Fruit fly (Drosophila melanogaster): ENCODE data around the gene CkIalpha.

CkIalpha gene

DNA sequence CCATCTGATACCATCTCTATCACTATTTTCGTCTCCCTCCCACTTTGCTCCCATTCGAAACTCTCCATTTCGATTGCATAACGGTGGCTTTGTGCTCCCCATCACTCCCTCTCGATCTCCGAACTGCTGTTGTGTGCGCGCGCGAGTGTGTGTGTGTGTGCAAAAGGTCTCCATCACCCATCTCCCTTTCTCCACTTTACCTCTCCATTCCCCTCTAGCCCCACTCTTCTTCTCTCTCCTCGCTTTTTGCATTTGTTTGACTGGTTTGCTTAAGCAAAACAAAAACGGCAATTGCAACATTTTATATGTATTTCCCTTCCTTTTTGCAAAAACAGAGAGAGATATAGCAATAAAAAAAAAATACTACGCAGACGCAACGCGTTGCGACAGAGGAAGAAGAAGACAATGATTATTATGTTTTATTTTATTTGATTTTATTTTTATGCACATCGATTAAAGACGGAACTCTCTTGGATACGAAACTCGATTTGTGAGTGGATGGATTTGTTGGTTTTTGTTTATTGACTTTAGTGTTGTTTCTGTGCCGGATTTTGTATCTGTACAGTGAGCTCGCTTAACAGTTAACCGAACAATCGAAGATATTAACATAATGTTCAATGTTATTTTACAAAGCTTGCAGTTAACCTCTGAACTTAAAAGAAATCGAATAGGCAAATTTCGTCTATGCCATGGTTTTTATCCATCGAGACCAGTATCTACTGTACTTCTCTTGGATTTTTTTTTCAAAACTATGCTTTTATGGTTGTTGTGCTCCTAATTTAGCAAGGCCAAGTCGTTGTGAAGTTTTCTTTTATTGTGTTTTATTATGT is 16.4 kb downstream of the CkIalpha start (continued):
- TF ChIP-seq CG1792 (GFP tag; optimal IDR thresholded peaks at IDR 0.05) (peak; percentile 36), CG11398 (GFP tag; optimal IDR thresholded peaks at IDR 0.05) (peak; percentile 53), CG12104 (GFP tag; optimal IDR thresholded peaks at IDR 0.05) (no peak), unc-4 (GFP tag; IDR thresholded peaks at IDR 0.05; ENCODE audit: partially characterized antibody) (no peak), NfI (GFP tag; optimal IDR thresholded peaks at IDR 0.05) (peak; percentile 73), Dp (GFP tag; optimal IDR thresholded peaks at IDR 0.05) (no peak), CG4360 (GFP tag; IDR thresholded peaks at IDR 0.05) (no peak), eyg (GFP tag; optimal IDR thresholded peaks at IDR 0.05) (peak; percentile 48), Usf (GFP tag; optimal IDR thresholded peaks at IDR 0.05) (peak; percentile 3), kah (GFP tag; optimal IDR thresholded peaks at IDR 0.05) (no peak), CG9797 (GFP tag; optimal IDR thresholded peaks at IDR 0.05) (no peak), CG3995 (GFP tag; optimal IDR thresholded peaks at IDR 0.05) (peak; percentile 45), CG32767 (GFP tag; IDR thresholded peaks at IDR 0.05) (no peak), CG14710 (tag; optimal IDR thresholded peaks at IDR 0.05) (peak; percentile 16), br (optimal IDR thresholded peaks at IDR 0.05) (no peak), ssp (GFP tag; IDR thresholded peaks at IDR 0.05) (no peak), HLH3B (GFP tag; IDR thresholded peaks at IDR 0.05) (peak; percentile 67), B-H1 (GFP tag; IDR thresholded peaks at IDR 0.05) (no peak; the same call in 2 of the 3 replicates), CG4617 (GFP tag; optimal IDR thresholded peaks at IDR 0.05; ENCODE audit: borderline replicate concordance) (no peak), dimm (GFP tag; IDR thresholded peaks at IDR 0.05) (no peak), Gsc (GFP tag; IDR thresholded peaks at IDR 0.05) (no peak), corto (GFP tag; optimal IDR thresholded peaks at IDR 0.05) (no peak), salm (tag; optimal IDR thresholded peaks at IDR 0.05) (peak; percentile 3), CG9437 (GFP tag; optimal IDR thresholded peaks at IDR 0.05) (peak; percentile 36), Meics (GFP tag; optimal IDR thresholded peaks at IDR 0.05) (peak; percentile 72), MBD-R2 (GFP tag; IDR thresholded peaks at IDR 0.05) (peak; percentile 32; the same call in 1 of the 2 replicates), Dek (tag; optimal IDR thresholded peaks at IDR 0.05) (peak; percentile 79), nmo (GFP tag; optimal IDR thresholded peaks at IDR 0.05) (peak; percentile 42), CG3065 (GFP tag; optimal IDR thresholded peaks at IDR 0.05) (no peak), CG13624 (GFP tag; optimal IDR thresholded peaks at IDR 0.05) (peak; percentile 65), CG14965 (GFP tag; optimal IDR thresholded peaks at IDR 0.05; ENCODE audit: borderline replicate concordance) (no peak), CG10565 (GFP tag; optimal IDR thresholded peaks at IDR 0.05) (no peak), otp (GFP tag; IDR thresholded peaks at IDR 0.05) (peak; percentile 27; the same call in 1 of the 3 replicates), CG14441 (GFP tag; IDR thresholded peaks at IDR 0.05) (peak; percentile 78), CG8478 (optimal IDR thresholded peaks at IDR 0.05) (no peak), CG32772 (GFP tag; IDR thresholded peaks at IDR 0.05) (peak; percentile 46), CG6254 (GFP tag; optimal IDR thresholded peaks at IDR 0.05) (no peak), vnd (GFP tag; IDR thresholded peaks at IDR 0.05; ENCODE audit: partially characterized antibody) (no peak), Dip3 (GFP tag; optimal IDR thresholded peaks at IDR 0.05) (peak; percentile 70), crp (GFP tag; optimal IDR thresholded peaks at IDR 0.05) (no peak), lmd (GFP tag; IDR thresholded peaks at IDR 0.05) (peak; percentile 77), dan (GFP tag; IDR thresholded peaks at IDR 0.05) (no peak), fu2 (GFP tag; optimal IDR thresholded peaks at IDR 0.05) (peak; percentile 46), Aef1 (GFP tag; IDR thresholded peaks at IDR 0.05) (peak; percentile 67; the same call in 2 of the 3 replicates), Sry-β (GFP tag; optimal IDR thresholded peaks at IDR 0.05) (no peak), CG4730 (GFP tag; IDR thresholded peaks at IDR 0.05) (peak; percentile 49; the same call in 1 of the 2 replicates), HLHmδ (GFP tag; optimal IDR thresholded peaks at IDR 0.05) (no peak), CG10267 (tag; optimal IDR thresholded peaks at IDR 0.05) (peak; percentile 35), bcd (GFP tag; optimal IDR thresholded peaks at IDR 0.05) (peak; percentile 55), CG5180 (GFP tag; optimal IDR thresholded peaks at IDR 0.05) (peak; percentile 28)

All from whole organism, embryonic.